Worm (Caenorhabditis elegans): Measurements from ENCODE around the gene F56F10.1.
A peak's percentile ranks its signal among the peaks of the same experiment; 100 is the strongest.

Gene F56F10.1

DNA sequence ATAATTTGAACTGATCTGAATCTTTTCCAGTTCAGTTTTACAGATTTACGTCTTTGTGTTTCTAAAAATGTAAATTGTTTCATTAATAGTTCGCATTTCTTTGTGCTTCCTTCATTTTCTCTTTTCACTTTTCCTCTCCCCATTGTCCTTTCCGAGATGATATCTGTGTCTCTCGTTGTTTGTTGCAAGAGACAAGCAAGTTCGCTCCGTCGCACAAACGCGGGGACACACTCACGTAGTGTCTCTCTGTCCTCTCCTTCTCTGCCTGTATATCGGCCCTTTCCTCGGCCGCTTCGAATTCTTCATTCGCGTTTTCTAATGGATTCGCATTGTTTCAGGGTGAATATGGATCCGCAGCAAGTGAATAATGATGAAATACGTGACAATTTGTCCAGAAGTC is 4.5 kb downstream of the F56F10.1 start, which contains the start of gene ZC13.1:
ZC13.1 (plus strand) TSS at position 305 of the 400 bp plus-strand sequence.
- no peak for TF ChIP-seq dmd-9 (GFP tag; IDR thresholded peaks at IDR 0.05)
- no peak for TF ChIP-seq R02D3.7 (tag; optimal IDR thresholded peaks at IDR 0.05)
- TF ChIP-seq hif-1 (tag; optimal IDR thresholded peaks at IDR 0.05): peak in 1 of 2 experiments; percentile 68
- TF ChIP-seq ctbp-1 (GFP tag; IDR thresholded peaks at IDR 0.05): no peak
- no peak for TF ChIP-seq cey-2 (tag; optimal IDR thresholded peaks at IDR 0.05; ENCODE audit: borderline replicate concordance, insufficient read depth)
- TF ChIP-seq nhr-77 (tag; optimal IDR thresholded peaks at IDR 0.05): peak; percentile 81
- no peak for TF ChIP-seq fos-1 (tag; optimal IDR thresholded peaks at IDR 0.05)
- no peak for TF ChIP-seq set-16 (GFP tag; IDR thresholded peaks at IDR 0.05)
- TF ChIP-seq daf-8 (GFP tag; IDR thresholded peaks at IDR 0.05): no peak
- TF ChIP-seq lsy-2 (tag; optimal IDR thresholded peaks at IDR 0.05): peak in 1 of 2 experiments; percentile 81
- TF ChIP-seq nhr-11 (tag; optimal IDR thresholded peaks at IDR 0.05): peak; percentile 26
- TF ChIP-seq dmd-6 (GFP tag; IDR thresholded peaks at IDR 0.05): 0 out of 2 replicates have a peak, but pooled peaks have one; percentile 30
- TF ChIP-seq hmg-1.1 (GFP tag; IDR thresholded peaks at IDR 0.05): peak; percentile 80
- no peak for TF ChIP-seq ztf-11 (tag; optimal IDR thresholded peaks at IDR 0.05)
- no peak for TF ChIP-seq madf-9 (GFP tag; conservative IDR thresholded peaks at IDR 0.05)
- TF ChIP-seq zfp-3 (GFP tag; conservative IDR thresholded peaks at IDR 0.05): no peak
- TF ChIP-seq mxl-2 (GFP tag; conservative IDR thresholded peaks at IDR 0.05): no peak
- TF ChIP-seq ceh-44 (GFP tag; IDR thresholded peaks at IDR 0.05): no peak
- TF ChIP-seq dmd-8 (GFP tag; IDR thresholded peaks at IDR 0.05): no peak
- TF ChIP-seq ces-1 (GFP tag; optimal IDR thresholded peaks at IDR 0.05): no peak
- no peak for TF ChIP-seq nhr-10 (tag; optimal IDR thresholded peaks at IDR 0.05)
- TF ChIP-seq nhr-48 (tag; optimal IDR thresholded peaks at IDR 0.05): no peak
- TF ChIP-seq snpc-1.2 (GFP tag; IDR thresholded peaks at IDR 0.05): no peak
- TF ChIP-seq mxl-3 (GFP tag; optimal IDR thresholded peaks at IDR 0.05): peak; percentile 71
- TF ChIP-seq ceh-32 (tag; optimal IDR thresholded peaks at IDR 0.05; ENCODE audit: poor library complexity): no peak
- no peak for TF ChIP-seq zip-11 (GFP tag; IDR thresholded peaks at IDR 0.05)
- TF ChIP-seq Y105C5A.15 (GFP tag; IDR thresholded peaks at IDR 0.05): no peak
- TF ChIP-seq dpl-1 (GFP tag; optimal IDR thresholded peaks at IDR 0.05): peak; percentile 54
- TF ChIP-seq ztf-7 (tag; optimal IDR thresholded peaks at IDR 0.05): no peak
- TF ChIP-seq arid-1 (GFP tag; conservative IDR thresholded peaks at IDR 0.05): no peak
- TF ChIP-seq gei-8 (GFP tag; optimal IDR thresholded peaks at IDR 0.05): no peak
- TF ChIP-seq lin-13 (GFP tag; optimal IDR thresholded peaks at IDR 0.05): peak; percentile 45
- no peak for TF ChIP-seq lin-15B (tag; optimal IDR thresholded peaks at IDR 0.05)
- TF ChIP-seq vab-7 (GFP tag; IDR thresholded peaks at IDR 0.05): no peak
- TF ChIP-seq tag-97 (GFP tag; IDR thresholded peaks at IDR 0.05): no peak
- TF ChIP-seq jun-1 (tag; optimal IDR thresholded peaks at IDR 0.05): no peak
- no peak for TF ChIP-seq ceh-82 (tag; optimal IDR thresholded peaks at IDR 0.05)
- TF ChIP-seq skn-1 (tag; optimal IDR thresholded peaks at IDR 0.05): no peak
- peak; percentile 62 for TF ChIP-seq hlh-11 (tag; optimal IDR thresholded peaks at IDR 0.05)
- no peak for TF ChIP-seq ZK546.5 (tag; optimal IDR thresholded peaks at IDR 0.05)
- no peak for TF ChIP-seq lin-39 (tag; optimal IDR thresholded peaks at IDR 0.05)
- no peak for TF ChIP-seq spr-1 (tag; optimal IDR thresholded peaks at IDR 0.05)
- TF ChIP-seq ceh-28 (tag; optimal IDR thresholded peaks at IDR 0.05): no peak
- no peak for TF ChIP-seq unc-62 (GFP tag; optimal IDR thresholded peaks at IDR 0.05 in 1 of 2)
- TF ChIP-seq unc-62 (tag; optimal IDR thresholded peaks at IDR 0.05): no peak
- TF ChIP-seq Y75B8A.6 (GFP tag; IDR thresholded peaks at IDR 0.05): no peak
- peak; percentile 85 for TF ChIP-seq mep-1 (tag; optimal IDR thresholded peaks at IDR 0.05)
- no peak for TF ChIP-seq nhr-41 (GFP tag; IDR thresholded peaks at IDR 0.05)
- no peak for TF ChIP-seq nhr-76 (tag; optimal IDR thresholded peaks at IDR 0.05)
- TF ChIP-seq pqm-1 (tag; optimal IDR thresholded peaks at IDR 0.05): peak; percentile 65
- no peak for TF ChIP-seq Y48G9A.11 (GFP tag; IDR thresholded peaks at IDR 0.05)
- TF ChIP-seq lin-1 (GFP tag; IDR thresholded peaks at IDR 0.05): 0 out of 2 replicates have a peak, but pooled peaks have one; percentile 53
- TF ChIP-seq egl-27 (tag; optimal IDR thresholded peaks at IDR 0.05): no peak

All from whole organism, L4 larva.